Fruit fly (Drosophila melanogaster): ENCODE data around the gene Fmr1.

Fmr1 gene

DNA sequence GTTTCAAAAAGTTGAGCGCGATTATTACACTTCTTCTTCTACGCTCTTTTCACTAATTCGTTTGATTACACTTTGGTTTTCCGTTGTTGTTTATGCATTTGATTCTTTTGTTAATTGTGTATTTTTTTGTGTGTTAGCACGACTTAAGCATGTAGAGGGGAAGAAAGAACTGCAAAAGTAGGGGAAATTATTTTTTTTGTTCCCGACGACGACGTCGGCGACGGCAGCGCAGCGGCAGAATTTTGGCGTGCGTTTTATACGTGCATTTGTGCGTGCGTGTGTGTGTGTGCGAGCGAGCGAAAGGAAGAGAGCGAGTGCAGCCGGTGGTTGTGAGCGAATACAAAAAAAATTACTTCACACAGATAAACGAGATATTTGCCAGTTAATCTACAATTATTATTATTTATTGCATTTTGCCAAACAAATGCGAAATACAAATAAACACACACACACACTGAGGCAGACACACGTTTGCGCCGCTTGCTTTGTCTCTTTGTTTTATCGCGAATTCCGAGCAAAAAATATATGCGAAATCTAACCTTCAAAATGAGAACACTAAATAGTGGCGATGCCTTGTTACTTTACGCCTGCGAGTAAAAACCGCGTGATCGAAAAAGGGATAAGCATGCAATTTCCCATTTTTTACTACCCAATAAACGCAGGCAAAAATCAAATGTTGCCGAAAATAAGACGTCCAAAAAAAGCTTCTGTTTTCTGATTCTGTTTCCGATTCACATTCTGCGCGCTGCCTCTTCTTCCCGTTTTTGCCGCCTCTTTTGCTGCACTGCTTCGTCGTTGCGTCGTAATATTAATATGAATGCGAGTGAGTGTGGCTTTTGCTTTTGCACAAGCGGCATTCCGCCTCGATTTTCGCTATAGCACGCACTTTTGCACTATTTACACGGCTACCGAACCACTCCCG, 23.8 kb upstream of the Fmr1 start:
- TF ChIP-seq Hr78 (GFP tag; optimal IDR thresholded peaks at IDR 0.05) (no peak), jim (GFP tag; optimal IDR thresholded peaks at IDR 0.05) (no peak), HLH106 (tag; optimal IDR thresholded peaks at IDR 0.05) (no peak), Mio (GFP tag; optimal IDR thresholded peaks at IDR 0.05) (no peak), CrebA (GFP tag; optimal IDR thresholded peaks at IDR 0.05; ENCODE audit: borderline replicate concordance) (no peak), pan (optimal IDR thresholded peaks at IDR 0.05) (no peak), sage (GFP tag; optimal IDR thresholded peaks at IDR 0.05) (peak; percentile 79), Myc (optimal IDR thresholded peaks at IDR 0.05) (no peak), N (GFP tag; optimal IDR thresholded peaks at IDR 0.05) (no peak), ey (GFP tag; optimal IDR thresholded peaks at IDR 0.05) (no peak), Sp1 (GFP tag; optimal IDR thresholded peaks at IDR 0.05) (no peak), foxo (GFP tag; optimal IDR thresholded peaks at IDR 0.05) (no peak), fru (GFP tag; optimal IDR thresholded peaks at IDR 0.05) (peak; percentile 67), brk (GFP tag; optimal IDR thresholded peaks at IDR 0.05) (no peak), Dif (GFP tag; optimal IDR thresholded peaks at IDR 0.05; ENCODE audit: partially characterized antibody) (no peak), br (GFP tag; optimal IDR thresholded peaks at IDR 0.05) (no peak), CG32264 (GFP tag; optimal IDR thresholded peaks at IDR 0.05) (peak; percentile 30), sv (GFP tag; optimal IDR thresholded peaks at IDR 0.05) (no peak), usp (GFP tag; optimal IDR thresholded peaks at IDR 0.05) (no peak), dmrt93B (GFP tag; optimal IDR thresholded peaks at IDR 0.05) (no peak), dsf (GFP tag; optimal IDR thresholded peaks at IDR 0.05; ENCODE audit: borderline replicate concordance) (no peak), tai (GFP tag; optimal IDR thresholded peaks at IDR 0.05) (no peak), Dfd (GFP tag; optimal IDR thresholded peaks at IDR 0.05) (no peak), GATAd (GFP tag; optimal IDR thresholded peaks at IDR 0.05) (no peak), psq (GFP tag; optimal IDR thresholded peaks at IDR 0.05) (peak; percentile 96), Hr83 (GFP tag; optimal IDR thresholded peaks at IDR 0.05; ENCODE audit: poor library complexity, severe bottlenecking) (no peak), Hnf4 (GFP tag; optimal IDR thresholded peaks at IDR 0.05) (no peak), woc (GFP tag; optimal IDR thresholded peaks at IDR 0.05) (no peak), OdsH (GFP tag; optimal IDR thresholded peaks at IDR 0.05) (no peak), Rel (GFP tag; optimal IDR thresholded peaks at IDR 0.05) (peak; percentile 27), Rel (tag; optimal IDR thresholded peaks at IDR 0.05) (no peak), dl (GFP tag; optimal IDR thresholded peaks at IDR 0.05; ENCODE audit: insufficient read depth in 1 of 2, partially characterized antibody in 2 of 2) (no peak)

DNA sequence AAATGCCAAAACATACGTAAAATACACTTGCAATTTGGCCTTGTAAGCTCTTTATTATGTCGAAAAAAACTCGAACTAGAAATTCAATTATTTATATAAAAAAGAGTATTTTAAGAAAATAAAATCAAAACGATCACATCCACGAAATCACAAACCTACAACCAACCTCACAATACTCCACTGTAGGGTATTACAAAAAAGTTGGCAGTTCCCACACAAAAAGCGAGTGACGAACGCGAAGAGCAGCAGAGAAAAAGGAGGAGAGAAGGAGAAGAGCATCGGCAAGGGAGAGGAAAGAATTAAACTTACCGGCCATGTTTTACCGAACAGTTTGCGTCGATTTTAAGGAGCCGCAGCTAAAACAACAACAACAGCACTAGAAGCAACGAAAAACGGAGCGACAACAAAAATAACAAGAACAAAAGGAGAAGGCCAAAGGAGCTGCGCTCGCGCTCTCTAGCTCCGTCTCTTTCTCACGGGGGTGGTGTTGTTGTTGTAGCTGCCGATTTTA, 23.0 kb upstream of the Fmr1 start:
- TF ChIP-seq OdsH (GFP tag; optimal IDR thresholded peaks at IDR 0.05) (no peak), Vsx2 (GFP tag; optimal IDR thresholded peaks at IDR 0.05; ENCODE audit: partially characterized antibody) (no peak), ey (GFP tag; optimal IDR thresholded peaks at IDR 0.05) (peak; percentile 7), tai (GFP tag; optimal IDR thresholded peaks at IDR 0.05) (peak; percentile 53), foxo (GFP tag; optimal IDR thresholded peaks at IDR 0.05) (peak in 1 of 2 experiments; percentile 44), Rel (GFP tag; optimal IDR thresholded peaks at IDR 0.05) (peak; percentile 7), Rel (tag; optimal IDR thresholded peaks at IDR 0.05) (no peak), brk (GFP tag; optimal IDR thresholded peaks at IDR 0.05) (peak; percentile 39), Sp1 (GFP tag; optimal IDR thresholded peaks at IDR 0.05) (peak; percentile 11), sage (GFP tag; optimal IDR thresholded peaks at IDR 0.05) (peak; percentile 40), woc (GFP tag; optimal IDR thresholded peaks at IDR 0.05) (peak; percentile 67), Dif (GFP tag; optimal IDR thresholded peaks at IDR 0.05; ENCODE audit: partially characterized antibody) (peak; percentile 50), HLH106 (tag; optimal IDR thresholded peaks at IDR 0.05) (peak; percentile 39), CG32264 (GFP tag; optimal IDR thresholded peaks at IDR 0.05) (no peak), Abd-B (GFP tag; optimal IDR thresholded peaks at IDR 0.05) (no peak), psq (GFP tag; optimal IDR thresholded peaks at IDR 0.05) (peak; percentile 98), dsf (GFP tag; optimal IDR thresholded peaks at IDR 0.05; ENCODE audit: borderline replicate concordance) (no peak), Hnf4 (GFP tag; optimal IDR thresholded peaks at IDR 0.05) (peak; percentile 52), CrebA (GFP tag; optimal IDR thresholded peaks at IDR 0.05; ENCODE audit: borderline replicate concordance) (no peak), br (GFP tag; optimal IDR thresholded peaks at IDR 0.05) (peak; percentile 26), Hr83 (GFP tag; optimal IDR thresholded peaks at IDR 0.05; ENCODE audit: poor library complexity, severe bottlenecking) (peak; percentile 36), lola (GFP tag; optimal IDR thresholded peaks at IDR 0.05) (no peak), pan (optimal IDR thresholded peaks at IDR 0.05) (no peak), usp (GFP tag; optimal IDR thresholded peaks at IDR 0.05) (no peak)
